Worm (Caenorhabditis elegans) whole organism, young adult: ENCODE results near the gene sri-26.

ENCODE experiments used
- attf-5 ChIP-seq: fragments of 200-800 bp; sonication (Bioruptor generic); optimal IDR thresholded peaks from 2 replicates; lab custom pipeline; 2018; ENCODE audit warnings: mild to moderate bottlenecking, missing genetic modification characterization, missing compliant biosample characterization
- lin-54 ChIP-seq: fragments of 200-800 bp; sonication (Bioruptor generic); optimal IDR thresholded peaks from 2 replicates; lab custom pipeline; 2018; ENCODE audit warnings: mild to moderate bottlenecking, missing genetic modification characterization, missing compliant biosample characterization
- mel-28 ChIP-seq: sonication (generic microtip); optimal IDR thresholded peaks from 2 replicates; lab custom pipeline; 2016; ENCODE audit warnings: borderline replicate concordance, mild to moderate bottlenecking, missing genetic modification characterization, missing compliant biosample characterization
- mxl-1 ChIP-seq: sonication (generic microtip); optimal IDR thresholded peaks from 2 replicates; lab custom pipeline; 2016; ENCODE audit warnings: missing genetic modification characterization, missing compliant biosample characterization
- zim-3 ChIP-seq: sonication (generic microtip); optimal IDR thresholded peaks from 2 replicates; lab custom pipeline; 2017; ENCODE audit warnings: mild to moderate bottlenecking, missing genetic modification characterization, moderate library complexity, missing compliant biosample characterization

DNA sequence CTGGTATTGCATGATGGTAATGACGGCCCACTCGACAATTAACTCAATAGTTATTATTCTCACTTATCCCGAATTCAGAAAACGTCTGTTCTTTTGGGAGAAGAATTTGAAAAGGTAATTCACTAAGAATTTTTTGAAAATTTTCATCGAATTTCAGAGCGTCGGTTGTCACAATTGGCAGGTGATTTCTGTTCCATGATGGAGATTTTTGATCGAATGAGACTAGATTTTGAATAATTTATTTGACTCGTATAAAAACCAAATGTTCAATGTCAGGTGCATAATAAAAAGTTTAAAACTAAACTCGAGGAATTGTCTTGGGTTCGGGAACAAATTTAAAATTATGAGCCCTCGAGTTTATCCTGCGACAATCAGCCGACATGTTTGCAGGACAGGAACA is 1.4 kb downstream of the sri-26 start, which contains the start of gene sri-25:
- TF ChIP-seq mel-28 (tag; lab: Kevin White, UChicago) (no peak), lin-54 (no peak), mxl-1 (tag; lab: Kevin White, UChicago) (no peak), zim-3 (no peak), attf-5 (GFP tag; lab: Kevin White, UChicago) (no peak)
